Worm (Caenorhabditis elegans) whole organism, L2 larva: ENCODE measurements around the gene lst-2.

ENCODE experiments used
- F13H6.1 ChIP-seq: sonication (generic microtip); optimal IDR thresholded peaks from 2 replicates; lab custom pipeline; 2016; ENCODE audit warnings: missing genetic modification characterization, missing compliant biosample characterization
- R02D3.7 ChIP-seq: fragments of 150-350 bp; optimal IDR thresholded peaks from 2 replicates; lab custom pipeline; 2014; ENCODE audit warnings: missing biosample characterization, missing genetic modification characterization
- ZK546.5 ChIP-seq: sonication (generic microtip); optimal IDR thresholded peaks from 2 replicates; lab custom pipeline; 2017; ENCODE audit warnings: missing biosample characterization, missing genetic modification characterization
- lsy-2 ChIP-seq, 2 experiments: fragments of 150-350 bp in 1 of 2; sonication (generic microtip) in 1 of 2; optimal IDR thresholded peaks; 2 replicates each; lab custom pipeline; 2014 to 2017; ENCODE audit warnings: missing biosample characterization in 2 of 2, missing genetic modification characterization in 2 of 2

DNA sequence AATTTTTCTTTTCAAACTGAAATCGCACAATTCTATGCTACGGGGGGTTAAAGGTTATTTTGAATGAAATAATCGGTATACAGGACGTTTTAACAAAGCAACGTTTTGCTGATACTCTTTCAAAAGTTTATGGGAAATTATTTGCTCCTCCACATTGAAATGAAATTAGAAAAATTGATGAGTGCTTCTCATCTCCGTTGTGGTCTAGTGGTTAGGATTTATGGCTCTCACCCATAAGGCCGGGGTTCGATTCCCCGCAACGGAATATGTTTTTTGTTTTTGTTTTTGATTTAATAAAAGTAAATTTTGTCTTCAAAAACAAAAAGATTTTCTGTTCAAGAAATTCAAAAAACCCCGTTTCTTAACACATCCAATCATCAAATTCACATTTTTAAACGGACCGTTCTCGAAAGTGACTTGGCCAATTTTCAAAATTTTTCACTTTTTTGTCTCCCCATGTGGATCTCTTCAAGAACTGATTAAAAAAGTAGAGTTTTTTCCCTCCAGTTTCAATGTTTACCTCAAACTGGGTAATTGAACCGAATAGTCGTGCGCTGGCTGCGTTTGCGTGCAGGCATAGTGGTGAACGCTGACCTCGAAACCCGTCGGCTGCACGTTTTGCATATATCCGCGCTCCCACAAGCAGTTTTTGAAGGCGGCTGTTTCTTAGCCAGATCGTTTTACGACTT is 26.6 kb upstream of the lst-2 start:
- no peak for TF ChIP-seq F13H6.1
- TF ChIP-seq ZK546.5 (tag; lab: Kevin White, UChicago), result no peak
- TF ChIP-seq R02D3.7 (tag; lab: Kevin White, UChicago), result no peak
- TF ChIP-seq lsy-2 (tag; optimal IDR thresholded peaks at IDR 0.05; lab: Kevin White, UChicago), result no peak
